Worm (Caenorhabditis elegans) whole organism, early embryonic: ENCODE data around the gene droe-4.

Experiments
- F13C5.2 ChIP-seq: sonication (generic microtip); optimal IDR thresholded peaks from 2 replicates; lab custom pipeline; 2017; ENCODE audit warnings: mild to moderate bottlenecking, missing genetic modification characterization, inconsistent platforms, missing compliant biosample characterization
- ama-1 ChIP-seq: fragments of 150-350 bp; optimal IDR thresholded peaks from 2 replicates; lab custom pipeline; 2014
- ceh-13 ChIP-seq: fragments of 200-800 bp; sonication (Bioruptor generic); optimal IDR thresholded peaks from 2 replicates; lab custom pipeline; 2018; ENCODE audit warnings: mild to moderate bottlenecking, missing genetic modification characterization, missing compliant biosample characterization
- ets-7 ChIP-seq: sonication (generic microtip); optimal IDR thresholded peaks from 2 replicates; lab custom pipeline; 2016; ENCODE audit warnings: missing genotype, missing genetic modification characterization, missing compliant biosample characterization
- flt-1 ChIP-seq: fragments of 200-800 bp; sonication (Bioruptor generic); IDR thresholded peaks from 2 replicates; pipeline ENCODE4 v1.3.6; 2022; ENCODE audit warnings: missing genetic modification characterization, missing compliant biosample characterization
- hmbx-1 ChIP-seq: sonication (generic microtip); optimal IDR thresholded peaks from 2 replicates; lab custom pipeline; 2016; ENCODE audit warnings: mild to moderate bottlenecking, missing genetic modification characterization, missing compliant biosample characterization
- hmg-4 ChIP-seq: fragments of 200-800 bp; sonication (Bioruptor generic); optimal IDR thresholded peaks from 2 replicates; lab custom pipeline; 2018; ENCODE audit warnings: mild to moderate bottlenecking, missing genetic modification characterization, missing compliant biosample characterization
- hnd-1 ChIP-seq: sonication (generic microtip); optimal IDR thresholded peaks from 2 replicates; lab custom pipeline; 2016; ENCODE audit warnings: missing genetic modification characterization, missing compliant biosample characterization
- pes-1 ChIP-seq: fragments of 200-800 bp; sonication (Bioruptor generic); IDR thresholded peaks from 2 replicates; pipeline ENCODE4 v1.3.6; 2022; ENCODE audit warnings: missing genetic modification reagents, missing genetic modification characterization, missing compliant biosample characterization
- sea-1 ChIP-seq: fragments of 200-800 bp; sonication (Bioruptor generic); conservative IDR thresholded peaks from 2 replicates; pipeline ENCODE4 v1.3.6; 2022; ENCODE audit warnings: missing genetic modification characterization, missing compliant biosample characterization
- tra-4 ChIP-seq: sonication (generic microtip); optimal IDR thresholded peaks from 2 replicates; lab custom pipeline; 2017; ENCODE audit warnings: missing genetic modification characterization, missing compliant biosample characterization

ce11 chrV:13993478-13993877 is 1.0 kb downstream of the droe-4 start:
- TF ChIP-seq ceh-13 (GFP tag; lab: Kevin White, UChicago) (no peak), ama-1 (lab: Kevin White, UChicago) (no peak), flt-1 (GFP tag; lab: Robert Waterston, UW) (no peak), tra-4 (tag; lab: Kevin White, UChicago) (no peak), hmbx-1 (no peak), ets-7 (tag; lab: Kevin White, UChicago) (no peak), F13C5.2 (tag; lab: Kevin White, UChicago) (no peak), hnd-1 (tag; lab: Kevin White, UChicago) (no peak), hmg-4 (GFP tag; lab: Kevin White, UChicago) (no peak), sea-1 (no peak), pes-1 (GFP tag; lab: Robert Waterston, UW) (no peak)
